Fruit fly (Drosophila melanogaster): ENCODE results near the gene Timp.

The Timp gene

DNA sequence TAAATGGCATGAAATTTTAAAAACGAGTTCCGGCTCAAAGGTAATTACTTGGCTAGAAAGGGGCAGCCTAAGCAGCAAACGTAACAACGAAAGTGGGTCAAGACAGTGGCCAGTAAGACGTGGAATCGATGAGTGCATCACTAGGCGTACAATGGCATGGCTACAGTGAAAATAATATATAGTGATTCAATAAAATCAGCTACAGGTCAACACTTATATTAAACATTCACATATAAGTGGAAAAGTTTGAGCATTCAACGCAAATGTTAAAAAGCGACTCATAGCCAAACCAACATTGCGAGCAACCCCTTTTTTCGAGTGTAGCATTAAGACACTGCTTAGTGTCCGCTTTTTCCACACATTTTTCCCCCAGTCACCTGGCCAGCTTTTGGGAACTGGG is 15.2 kb upstream of the Timp start:
- no peak for TF ChIP-seq CG4617 (GFP tag; optimal IDR thresholded peaks at IDR 0.05; ENCODE audit: borderline replicate concordance)
- TF ChIP-seq Elba2 (GFP tag; optimal IDR thresholded peaks at IDR 0.05) = no peak
- TF ChIP-seq fd96Cb (tag; optimal IDR thresholded peaks at IDR 0.05) = peak; percentile 5
- no peak for TF ChIP-seq E2f1 (GFP tag; IDR thresholded peaks at IDR 0.05)
- TF ChIP-seq CG10366 (GFP tag; IDR thresholded peaks at IDR 0.05) = no peak
- no peak for TF ChIP-seq D (optimal IDR thresholded peaks at IDR 0.05)
- no peak for TF ChIP-seq D (GFP tag; optimal IDR thresholded peaks at IDR 0.05)
- peak; percentile 35; the same call in 1 of the 2 replicates for TF ChIP-seq sisA (GFP tag; IDR thresholded peaks at IDR 0.05)
- peak; percentile 2 for TF ChIP-seq Abd-B (GFP tag; optimal IDR thresholded peaks at IDR 0.05)
- no peak for TF ChIP-seq HLHmδ (GFP tag; optimal IDR thresholded peaks at IDR 0.05)
- no peak for TF ChIP-seq pb (GFP tag; optimal IDR thresholded peaks at IDR 0.05)
- no peak for TF ChIP-seq Lhr (GFP tag; optimal IDR thresholded peaks at IDR 0.05)
- no peak for TF ChIP-seq CG11093 (GFP tag; IDR thresholded peaks at IDR 0.05)
- no peak for TF ChIP-seq CG16813 (GFP tag; IDR thresholded peaks at IDR 0.05; ENCODE audit: partially characterized antibody)
- no peak for TF ChIP-seq CG10431 (GFP tag; optimal IDR thresholded peaks at IDR 0.05)
- no peak for TF ChIP-seq CG12155 (GFP tag; optimal IDR thresholded peaks at IDR 0.05)
- TF ChIP-seq NK7.1 (GFP tag; optimal IDR thresholded peaks at IDR 0.05) = no peak
- TF ChIP-seq sens (GFP tag) = peak; percentile 64
- TF ChIP-seq chinmo (GFP tag; IDR thresholded peaks at IDR 0.05; ENCODE audit: partially characterized antibody) = no peak
- TF ChIP-seq CG9797 (GFP tag; optimal IDR thresholded peaks at IDR 0.05) = no peak
- peak; percentile 8 for TF ChIP-seq CG7839 (tag; optimal IDR thresholded peaks at IDR 0.05)
- no peak for TF ChIP-seq bowl (GFP tag; IDR thresholded peaks at IDR 0.05)
- TF ChIP-seq Sox102F (GFP tag; optimal IDR thresholded peaks at IDR 0.05) = peak; percentile 4
- peak; percentile 62 for TF ChIP-seq Ets65A (GFP tag)
- TF ChIP-seq gem (tag; optimal IDR thresholded peaks at IDR 0.05) = peak; percentile 28
- TF ChIP-seq Ptx1 (GFP tag; IDR thresholded peaks at IDR 0.05) = peak; percentile 39
- peak; percentile 13; the same call in 1 of the 3 replicates for TF ChIP-seq row (GFP tag; IDR thresholded peaks at IDR 0.05)
- TF ChIP-seq lab (GFP tag; optimal IDR thresholded peaks at IDR 0.05) = peak; percentile 34
- TF ChIP-seq slbo (GFP tag; IDR thresholded peaks at IDR 0.05) = no peak
- no peak for TF ChIP-seq B-H1 (GFP tag; IDR thresholded peaks at IDR 0.05)
- no peak for TF ChIP-seq Dip3 (GFP tag; optimal IDR thresholded peaks at IDR 0.05)
- TF ChIP-seq dmrt99B (tag; optimal IDR thresholded peaks at IDR 0.05) = peak; percentile 27
- TF ChIP-seq Eip74EF (GFP tag; optimal IDR thresholded peaks at IDR 0.05) = no peak
- TF ChIP-seq aop (GFP tag; IDR thresholded peaks at IDR 0.05) = no peak
- no peak for TF ChIP-seq ci (GFP tag; IDR thresholded peaks at IDR 0.05)
- TF ChIP-seq stwl (tag; optimal IDR thresholded peaks at IDR 0.05) = no peak
- peak; percentile 5 for TF ChIP-seq Xbp1 (GFP tag; optimal IDR thresholded peaks at IDR 0.05)
- no peak for TF ChIP-seq ind (GFP tag; optimal IDR thresholded peaks at IDR 0.05)
- no peak for TF ChIP-seq dm (GFP tag; optimal IDR thresholded peaks at IDR 0.05)
- no peak for TF ChIP-seq CG10274 (GFP tag; optimal IDR thresholded peaks at IDR 0.05)
- TF ChIP-seq Hsf (GFP tag; optimal IDR thresholded peaks at IDR 0.05) = no peak
- no peak for TF ChIP-seq pfk (GFP tag; optimal IDR thresholded peaks at IDR 0.05)
- no peak for TF ChIP-seq emc (GFP tag; optimal IDR thresholded peaks at IDR 0.05)
- no peak for TF ChIP-seq ab (GFP tag; optimal IDR thresholded peaks at IDR 0.05)
- TF ChIP-seq CG9215 (GFP tag; IDR thresholded peaks at IDR 0.05) = no peak
